Fruit fly (Drosophila melanogaster): ENCODE results near the gene CG42750.

CG42750 gene

dm6 chr2L:18186695-18187094, 88.9 kb downstream of the CG42750 start (continued):
- TF ChIP-seq ssp (GFP tag; IDR thresholded peaks at IDR 0.05) (no peak), slbo (GFP tag; IDR thresholded peaks at IDR 0.05) (peak; percentile 32; the same call in 1 of the 2 replicates), CG1024 (GFP tag; IDR thresholded peaks at IDR 0.05) (no peak), CG6689 (GFP tag; IDR thresholded peaks at IDR 0.05) (no peak), lbe (GFP tag; optimal IDR thresholded peaks at IDR 0.05) (no peak), CG4854 (GFP tag; optimal IDR thresholded peaks at IDR 0.05) (no peak), Doc2 (GFP tag; IDR thresholded peaks at IDR 0.05) (no peak), exex (tag; optimal IDR thresholded peaks at IDR 0.05) (no peak), CG12942 (GFP tag; optimal IDR thresholded peaks at IDR 0.05) (no peak), Aef1 (GFP tag; IDR thresholded peaks at IDR 0.05) (peak; percentile 37; the same call in 1 of the 3 replicates), mld (GFP tag; IDR thresholded peaks at IDR 0.05; ENCODE audit: partially characterized antibody) (no peak), CG7556 (GFP tag; optimal IDR thresholded peaks at IDR 0.05) (peak; percentile 0), sim (GFP tag; IDR thresholded peaks at IDR 0.05) (no peak), scrt (GFP tag; optimal IDR thresholded peaks at IDR 0.05) (peak; percentile 9), Abd-B (GFP tag; optimal IDR thresholded peaks at IDR 0.05) (no peak), CG9437 (GFP tag; optimal IDR thresholded peaks at IDR 0.05) (no peak), zen (tag; optimal IDR thresholded peaks at IDR 0.05) (no peak), CG2678 (tag; optimal IDR thresholded peaks at IDR 0.05) (peak; percentile 48), crc (GFP tag; optimal IDR thresholded peaks at IDR 0.05) (no peak), CG15514 (GFP tag; optimal IDR thresholded peaks at IDR 0.05) (peak; percentile 24), esg (GFP tag; conservative IDR thresholded peaks at IDR 0.05) (no peak), CG10321 (GFP tag; IDR thresholded peaks at IDR 0.05) (no peak), CoRest (tag; optimal IDR thresholded peaks at IDR 0.05) (no peak), CG4707 (GFP tag; optimal IDR thresholded peaks at IDR 0.05) (no peak), Hey (tag; optimal IDR thresholded peaks at IDR 0.05) (no peak), lov (optimal IDR thresholded peaks at IDR 0.05) (no peak), lov (GFP tag; IDR thresholded peaks at IDR 0.05) (no peak), fd3F (GFP tag; optimal IDR thresholded peaks at IDR 0.05) (no peak), CG6254 (GFP tag; optimal IDR thresholded peaks at IDR 0.05) (no peak), CG13775 (GFP tag; optimal IDR thresholded peaks at IDR 0.05) (no peak), sc (optimal IDR thresholded peaks at IDR 0.05) (no peak), sc (GFP tag; optimal IDR thresholded peaks at IDR 0.05) (no peak), Blimp-1 (GFP tag; optimal IDR thresholded peaks at IDR 0.05) (no peak), pzg (GFP tag; optimal IDR thresholded peaks at IDR 0.05) (no peak), schlank (tag; optimal IDR thresholded peaks at IDR 0.05) (no peak), Kr (GFP tag; optimal IDR thresholded peaks at IDR 0.05) (no peak), CG1233 (GFP tag; optimal IDR thresholded peaks at IDR 0.05) (no peak), sens (GFP tag) (peak; percentile 71), da (GFP tag; optimal IDR thresholded peaks at IDR 0.05) (no peak), Ets65A (GFP tag) (no peak), Gug (GFP tag; IDR thresholded peaks at IDR 0.05) (no peak), Lhr (GFP tag; optimal IDR thresholded peaks at IDR 0.05) (no peak), gt (GFP tag; IDR thresholded peaks at IDR 0.05) (no peak), Jarid2 (GFP tag; optimal IDR thresholded peaks at IDR 0.05) (no peak), CG3407 (GFP tag; optimal IDR thresholded peaks at IDR 0.05) (no peak), fru (optimal IDR thresholded peaks at IDR 0.05) (no peak), jumu (GFP tag; optimal IDR thresholded peaks at IDR 0.05) (peak; percentile 10), Ets97D (GFP tag; optimal IDR thresholded peaks at IDR 0.05) (no peak), Atf3 (GFP tag; optimal IDR thresholded peaks at IDR 0.05) (no peak), CG17359 (tag; optimal IDR thresholded peaks at IDR 0.05) (no peak), CG17328 (GFP tag; IDR thresholded peaks at IDR 0.05) (no peak), CG11085 (GFP tag; IDR thresholded peaks at IDR 0.05) (no peak), CG31441 (GFP tag; IDR thresholded peaks at IDR 0.05) (no peak)

Data from whole organism, embryonic.